Worm (Caenorhabditis elegans) whole organism, late embryonic: ENCODE data around the gene mtr-4.

Experiments
- C08G9.2 ChIP-seq: sonication (generic microtip); optimal IDR thresholded peaks from 2 replicates; lab custom pipeline; 2016; ENCODE audit warnings: mild to moderate bottlenecking, missing genetic modification characterization, moderate library complexity, missing compliant biosample characterization
- C38D4.7 ChIP-seq: fragments of 200-800 bp; sonication (Bioruptor generic); optimal IDR thresholded peaks from 2 replicates; lab custom pipeline; 2018; ENCODE audit warnings: mild to moderate bottlenecking, missing genetic modification characterization, moderate library complexity, missing compliant biosample characterization
- F13H6.1 ChIP-seq: sonication (generic microtip); optimal IDR thresholded peaks from 2 replicates; lab custom pipeline; 2016; ENCODE audit warnings: missing genetic modification characterization, missing compliant biosample characterization
- K02D7.2 ChIP-seq: sonication (generic microtip); optimal IDR thresholded peaks from 2 replicates; lab custom pipeline; 2017; ENCODE audit warnings: mild to moderate bottlenecking, missing genetic modification characterization, missing compliant biosample characterization
- K09A11.1 ChIP-seq: sonication (generic microtip); optimal IDR thresholded peaks from 2 replicates; lab custom pipeline; 2017; ENCODE audit warnings: antibody characterized with exemption, mild to moderate bottlenecking, missing genetic modification characterization, missing compliant biosample characterization; ENCODE audit not compliant: insufficient read depth
- T23F11.4 ChIP-seq: fragments of 200-800 bp; sonication (Bioruptor generic); optimal IDR thresholded peaks from 2 replicates; lab custom pipeline; 2018; ENCODE audit warnings: mild to moderate bottlenecking, missing genetic modification characterization, missing compliant biosample characterization
- ahr-1 ChIP-seq: sonication (generic microtip); optimal IDR thresholded peaks from 2 replicates; lab custom pipeline; 2016; ENCODE audit warnings: missing genetic modification characterization, missing compliant biosample characterization
- ceh-19 ChIP-seq: fragments of 200-800 bp; sonication (Bioruptor generic); optimal IDR thresholded peaks from 2 replicates; lab custom pipeline; 2018; ENCODE audit warnings: mild to moderate bottlenecking, missing genetic modification characterization, missing compliant biosample characterization
- ceh-2 ChIP-seq: sonication (generic microtip); optimal IDR thresholded peaks from 2 replicates; lab custom pipeline; 2016; ENCODE audit warnings: missing genotype, missing genetic modification characterization, missing compliant biosample characterization
- ceh-22 ChIP-seq: sonication (generic microtip); optimal IDR thresholded peaks from 2 replicates; lab custom pipeline; 2017; ENCODE audit warnings: missing biosample characterization, missing genetic modification characterization
- ceh-31 ChIP-seq: sonication (generic microtip); optimal IDR thresholded peaks from 2 replicates; lab custom pipeline; 2016; ENCODE audit warnings: missing genetic modification characterization, missing compliant biosample characterization
- ceh-9 ChIP-seq: sonication (generic microtip); optimal IDR thresholded peaks from 2 replicates; lab custom pipeline; 2016; ENCODE audit warnings: mild to moderate bottlenecking, missing genetic modification characterization, inconsistent platforms, missing compliant biosample characterization
- che-1 ChIP-seq: sonication (generic microtip); optimal IDR thresholded peaks from 2 replicates; lab custom pipeline; 2016; ENCODE audit warnings: mild to moderate bottlenecking, missing genetic modification characterization, missing compliant biosample characterization
- dmd-4 ChIP-seq: sonication (generic microtip); optimal IDR thresholded peaks from 2 replicates; lab custom pipeline; 2016; ENCODE audit warnings: borderline replicate concordance, missing genetic modification characterization, missing compliant biosample characterization
- elt-4 ChIP-seq: sonication (generic microtip); optimal IDR thresholded peaks from 2 replicates; lab custom pipeline; 2016; ENCODE audit warnings: missing genetic modification characterization, missing compliant biosample characterization
- ets-4 ChIP-seq: sonication (generic microtip); optimal IDR thresholded peaks from 2 replicates; lab custom pipeline; 2016; ENCODE audit warnings: missing genetic modification characterization, missing compliant biosample characterization
- eyg-1 ChIP-seq: sonication (generic microtip); optimal IDR thresholded peaks from 2 replicates; lab custom pipeline; 2016; ENCODE audit warnings: missing genotype, missing genetic modification characterization, missing compliant biosample characterization
- fkh-10 ChIP-seq: fragments of 150-350 bp; optimal IDR thresholded peaks from 2 replicates; lab custom pipeline; 2014; ENCODE audit warnings: missing biosample characterization, missing genetic modification reagents, missing genetic modification characterization
- fkh-6 ChIP-seq: sonication (generic microtip); optimal IDR thresholded peaks from 2 replicates; lab custom pipeline; 2016; ENCODE audit warnings: missing genetic modification characterization, missing compliant biosample characterization
- gmeb-2 ChIP-seq: sonication (generic microtip); optimal IDR thresholded peaks from 2 replicates; lab custom pipeline; 2016; ENCODE audit warnings: missing genetic modification characterization, inconsistent platforms, missing compliant biosample characterization
- hlh-15 ChIP-seq: sonication (generic microtip); optimal IDR thresholded peaks from 2 replicates; lab custom pipeline; 2016; ENCODE audit warnings: missing genetic modification characterization, missing compliant biosample characterization
- hlh-6 ChIP-seq: sonication (generic microtip); optimal IDR thresholded peaks from 2 replicates; lab custom pipeline; 2016; ENCODE audit warnings: missing genotype, missing genetic modification characterization, missing compliant biosample characterization
- hlh-8 ChIP-seq: sonication (generic microtip); optimal IDR thresholded peaks from 2 replicates; lab custom pipeline; 2016; ENCODE audit warnings: missing genotype, missing genetic modification characterization, missing compliant biosample characterization
- lin-11 ChIP-seq: fragments of 200-800 bp; sonication (Bioruptor generic); optimal IDR thresholded peaks from 2 replicates; lab custom pipeline; 2018; ENCODE audit warnings: mild to moderate bottlenecking, missing genetic modification characterization, missing compliant biosample characterization
- madf-2 ChIP-seq: sonication (generic microtip); optimal IDR thresholded peaks from 2 replicates; lab custom pipeline; 2017; ENCODE audit warnings: missing genetic modification characterization, missing compliant biosample characterization
- mec-3 ChIP-seq: sonication (generic microtip); optimal IDR thresholded peaks from 2 replicates; lab custom pipeline; 2016; ENCODE audit warnings: borderline replicate concordance, missing genetic modification characterization, missing compliant biosample characterization
- nhr-11 ChIP-seq: fragments of 150-350 bp; optimal IDR thresholded peaks from 2 replicates; lab custom pipeline; 2014; ENCODE audit warnings: missing biosample characterization, missing genetic modification characterization
- nhr-232 ChIP-seq: sonication (generic microtip); optimal IDR thresholded peaks from 2 replicates; lab custom pipeline; 2016; ENCODE audit warnings: missing genetic modification characterization, missing compliant biosample characterization
- pag-3 ChIP-seq: sonication (generic microtip); optimal IDR thresholded peaks from 2 replicates; lab custom pipeline; 2016; ENCODE audit warnings: missing compliant biosample characterization, missing genetic modification characterization, borderline replicate concordance
- pha-4 ChIP-seq: fragments of 150-350 bp; optimal IDR thresholded peaks from 2 replicates; lab custom pipeline; 2018; ENCODE audit warnings: missing biosample characterization, missing genetic modification reagents, missing genetic modification characterization
- pros-1 ChIP-seq: fragments of 150-350 bp; optimal IDR thresholded peaks from 2 replicates; lab custom pipeline; 2014; ENCODE audit warnings: missing biosample characterization, missing genetic modification reagents, missing genetic modification characterization
- ref-2 ChIP-seq: sonication (generic microtip); optimal IDR thresholded peaks from 2 replicates; lab custom pipeline; 2016; ENCODE audit warnings: missing genetic modification characterization, missing compliant biosample characterization
- rnt-1 ChIP-seq: sonication (generic microtip); optimal IDR thresholded peaks from 2 replicates; lab custom pipeline; 2016; ENCODE audit warnings: missing genetic modification characterization, missing compliant biosample characterization
- sox-2 ChIP-seq: fragments of 200-800 bp; sonication (Bioruptor generic); IDR thresholded peaks from 2 replicates; pipeline ENCODE4 v1.3.6; 2022; ENCODE audit warnings: missing genetic modification reagents, missing genetic modification characterization, missing compliant biosample characterization
- sox-4 ChIP-seq: sonication (generic microtip); optimal IDR thresholded peaks from 2 replicates; lab custom pipeline; 2017; ENCODE audit warnings: mild to moderate bottlenecking, missing genetic modification characterization, inconsistent platforms, missing compliant biosample characterization
- tbx-2 ChIP-seq: sonication (generic microtip); optimal IDR thresholded peaks from 2 replicates; lab custom pipeline; 2016; ENCODE audit warnings: missing genetic modification characterization, missing compliant biosample characterization
- tbx-7 ChIP-seq: sonication (generic microtip); optimal IDR thresholded peaks from 2 replicates; lab custom pipeline; 2016; ENCODE audit warnings: missing genotype, missing genetic modification characterization, missing compliant biosample characterization
- ttx-3 ChIP-seq: sonication (generic microtip); optimal IDR thresholded peaks from 2 replicates; lab custom pipeline; 2016; ENCODE audit warnings: missing genetic modification reagents, missing genetic modification characterization, missing compliant biosample characterization
- unc-3 ChIP-seq, 2 experiments: fragments of 200-800 bp in 1 of 2; sonication (Bioruptor generic) in 1 of 2; sonication (generic microtip) in 1 of 2; conservative IDR thresholded peaks in 1 of 2; optimal IDR thresholded peaks in 1 of 2; 2 replicates each; pipeline versions ENCODE4 v1.3.6 to Lab custom; 2016 to 2022; ENCODE audit warnings: missing compliant biosample characterization in 2 of 2, missing genetic modification characterization in 2 of 2, missing genetic modification reagents in 1 of 2
- unc-42 ChIP-seq: sonication (generic microtip); optimal IDR thresholded peaks from 2 replicates; lab custom pipeline; 2016; ENCODE audit warnings: missing genotype, missing genetic modification characterization, missing compliant biosample characterization
- unc-86 ChIP-seq: sonication (generic microtip); optimal IDR thresholded peaks from 2 replicates; lab custom pipeline; 2016; ENCODE audit warnings: missing genetic modification characterization, missing compliant biosample characterization
- zip-5 ChIP-seq: sonication (generic microtip); optimal IDR thresholded peaks from 2 replicates; lab custom pipeline; 2016; ENCODE audit warnings: missing genetic modification characterization, missing compliant biosample characterization

mtr-4 gene

DNA sequence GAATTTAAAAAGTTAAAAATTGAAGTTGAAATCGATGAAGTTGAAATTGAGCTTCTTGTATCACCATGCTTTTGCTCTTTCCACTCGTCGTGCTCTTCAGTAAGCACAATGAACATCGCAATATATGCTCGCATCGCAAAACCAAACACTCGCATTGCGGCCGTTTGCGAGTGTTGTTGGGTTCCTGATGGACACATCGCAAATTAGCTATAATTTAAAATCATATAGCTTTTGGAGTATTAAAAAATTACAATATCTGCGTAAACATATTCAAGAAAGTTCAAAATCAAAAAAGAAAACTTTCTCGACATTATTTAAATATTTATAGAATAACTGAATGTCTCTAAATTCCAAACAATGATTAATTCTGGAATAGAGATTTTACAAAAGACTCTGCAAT, 16.6 kb downstream of the mtr-4 start, which contains the start of gene K07F5.17:
TSS of gene K07F5.17 (plus strand) at position 301 of the 400 bp plus-strand sequence.
- no peak for TF ChIP-seq ceh-31
- no peak for TF ChIP-seq F13H6.1 (tag; lab: Kevin White, UChicago)
- TF ChIP-seq ttx-3 (tag; lab: Kevin White, UChicago): no peak
- TF ChIP-seq tbx-7 (tag; lab: Kevin White, UChicago): no peak
- TF ChIP-seq K09A11.1 (tag; lab: Kevin White, UChicago): no peak

ce11 chrIV:9843760-9844159, 18.3 kb downstream of the mtr-4 start, which contains the start of gene nspd-2:
Gene nspd-2 (plus strand): TSS chrIV:9844060.
- TF ChIP-seq K02D7.2 (tag; lab: Kevin White, UChicago) (no peak), gmeb-2 (tag; lab: Kevin White, UChicago) (no peak), fkh-6 (no peak), tbx-2 (tag; lab: Kevin White, UChicago) (no peak), unc-3 (GFP tag; conservative IDR thresholded peaks at IDR 0.05; lab: Robert Waterston, UW) (no peak), unc-3 (tag; optimal IDR thresholded peaks at IDR 0.05; lab: Kevin White, UChicago) (no peak), ets-4 (tag; lab: Kevin White, UChicago) (no peak), ceh-9 (tag; lab: Kevin White, UChicago) (no peak), T23F11.4 (GFP tag; lab: Kevin White, UChicago) (no peak), ceh-2 (no peak), hlh-6 (tag; lab: Kevin White, UChicago) (no peak), fkh-10 (GFP tag; lab: Kevin White, UChicago) (no peak), eyg-1 (tag; lab: Kevin White, UChicago) (no peak), nhr-11 (tag; lab: Kevin White, UChicago) (no peak), madf-2 (no peak), zip-5 (tag; lab: Kevin White, UChicago) (no peak), pha-4 (tag; lab: Kevin White, UChicago) (no peak), rnt-1 (tag; lab: Kevin White, UChicago) (no peak)

DNA sequence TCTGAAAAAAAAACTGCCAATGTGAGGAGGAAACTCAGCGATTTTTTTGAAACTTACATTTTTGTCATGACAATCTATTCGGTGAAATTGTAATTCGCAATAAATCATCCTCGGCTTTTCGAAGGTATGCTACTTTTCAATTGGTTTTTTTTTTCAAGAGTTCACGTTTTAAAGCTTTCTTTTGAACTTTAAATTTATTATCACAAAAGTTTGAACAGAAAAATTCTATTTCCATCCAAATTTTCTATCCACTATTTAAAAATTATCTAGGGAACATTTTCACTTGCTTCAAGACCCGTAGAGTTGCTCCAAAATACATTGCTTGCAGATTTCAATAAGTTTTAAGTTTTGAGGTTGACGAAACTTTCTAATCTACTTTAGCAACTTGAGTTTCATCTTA, 21.1 kb downstream of the mtr-4 start, which contains the start of gene K07F5.6:
TSS of gene K07F5.6 (minus strand) at position 101 of the 400 bp plus-strand sequence.
- no peak for TF ChIP-seq nhr-11 (tag; lab: Kevin White, UChicago)
- no peak for TF ChIP-seq ref-2 (tag; lab: Kevin White, UChicago)
- TF ChIP-seq unc-86 (tag; lab: Kevin White, UChicago): no peak
- TF ChIP-seq fkh-10 (GFP tag; lab: Kevin White, UChicago): no peak
- no peak for TF ChIP-seq madf-2
- no peak for TF ChIP-seq sox-2 (GFP tag; lab: Robert Waterston, UW)
- TF ChIP-seq ahr-1: no peak
- no peak for TF ChIP-seq nhr-232 (tag; lab: Kevin White, UChicago)
- TF ChIP-seq tbx-7 (tag; lab: Kevin White, UChicago): no peak
- TF ChIP-seq ceh-22 (tag; lab: Kevin White, UChicago): no peak
- no peak for TF ChIP-seq che-1 (tag; lab: Kevin White, UChicago)
- TF ChIP-seq C38D4.7 (GFP tag; lab: Kevin White, UChicago): no peak
- TF ChIP-seq gmeb-2 (tag; lab: Kevin White, UChicago): no peak
- TF ChIP-seq pros-1 (tag; lab: Kevin White, UChicago): no peak
- no peak for TF ChIP-seq dmd-4
- TF ChIP-seq unc-3 (GFP tag; conservative IDR thresholded peaks at IDR 0.05; lab: Robert Waterston, UW): no peak
- no peak for TF ChIP-seq unc-3 (tag; optimal IDR thresholded peaks at IDR 0.05; lab: Kevin White, UChicago)
- no peak for TF ChIP-seq hlh-6 (tag; lab: Kevin White, UChicago)
- no peak for TF ChIP-seq hlh-8 (tag; lab: Kevin White, UChicago)
- TF ChIP-seq mec-3 (tag; lab: Kevin White, UChicago): no peak
- TF ChIP-seq K02D7.2 (tag; lab: Kevin White, UChicago): no peak

- TF ChIP-seq sox-4 (tag; lab: Kevin White, UChicago) (no peak), madf-2 (no peak), lin-11 (tag; lab: Kevin White, UChicago) (no peak), unc-42 (tag; lab: Kevin White, UChicago) (no peak), C38D4.7 (GFP tag; lab: Kevin White, UChicago) (no peak), pag-3 (tag; lab: Kevin White, UChicago) (no peak), C08G9.2 (tag; lab: Kevin White, UChicago) (no peak), unc-86 (tag; lab: Kevin White, UChicago) (no peak), fkh-6 (no peak), pha-4 (tag; lab: Kevin White, UChicago) (no peak), hlh-15 (tag; lab: Kevin White, UChicago) (no peak), mec-3 (tag; lab: Kevin White, UChicago) (no peak), ceh-19 (GFP tag; lab: Kevin White, UChicago) (no peak), K09A11.1 (tag; lab: Kevin White, UChicago) (no peak), elt-4 (tag; lab: Kevin White, UChicago) (no peak)
Measured at ce11 chrIV:9848075-9848474, 22.6 kb downstream of the mtr-4 start, which contains the start of gene K07F5.7. Gene K07F5.7 (minus strand): TSS chrIV:9848175.
